Fruit fly (Drosophila melanogaster) whole organism, embryonic: ENCODE results near the gene CheA29a.

Source experiments
- CG11504 ChIP-seq: fragments of 200-800 bp; sonication (Bioruptor generic); optimal IDR thresholded peaks from 3 replicates; lab custom pipeline; 2019; ENCODE audit warnings: missing biosample characterization, mild to moderate bottlenecking, missing genetic modification characterization, moderate library complexity
- CG12299 ChIP-seq: fragments of 200-800 bp; sonication (Bioruptor generic); optimal IDR thresholded peaks from 2 replicates; lab custom pipeline; 2018; ENCODE audit warnings: missing biosample characterization, mild to moderate bottlenecking, missing genetic modification characterization
- CG12744 ChIP-seq: fragments of 200-800 bp; sonication (Bioruptor generic); optimal IDR thresholded peaks from 2 replicates; lab custom pipeline; 2016; ENCODE audit warnings: missing biosample characterization, missing genetic modification characterization
- CG13287 ChIP-seq: fragments of 200-800 bp; sonication (Bioruptor generic); IDR thresholded peaks from 2 replicates; pipeline ENCODE4 v1.3.6; 2022; ENCODE audit warnings: missing biosample characterization, missing genetic modification characterization; ENCODE audit not compliant: partially characterized antibody
- CG15601 ChIP-seq: fragments of 200-800 bp; sonication (Bioruptor generic); optimal IDR thresholded peaks from 3 replicates; lab custom pipeline; 2019; ENCODE audit warnings: missing biosample characterization, mild to moderate bottlenecking, missing genetic modification characterization, moderate library complexity
- CG15696 ChIP-seq: fragments of 200-800 bp; sonication (Bioruptor generic); optimal IDR thresholded peaks from 2 replicates; lab custom pipeline; 2019; ENCODE audit warnings: missing biosample characterization, mild to moderate bottlenecking, missing genetic modification characterization, moderate library complexity
- CG17186 ChIP-seq: fragments of 200-800 bp; sonication (Bioruptor generic); optimal IDR thresholded peaks from 3 replicates; lab custom pipeline; 2017; ENCODE audit warnings: missing biosample characterization, missing genetic modification reagents, missing genetic modification characterization
- CG17361 ChIP-seq: fragments of 200-800 bp; sonication (Bioruptor generic); IDR thresholded peaks from 3 replicates; pipeline ENCODE4 v1.3.6; 2022; ENCODE audit warnings: missing biosample characterization, missing genetic modification characterization
- CG17829 ChIP-seq: fragments of 200-800 bp; optimal IDR thresholded peaks from 2 replicates; lab custom pipeline; 2019; ENCODE audit warnings: missing biosample characterization, mild to moderate bottlenecking, missing genetic modification characterization, moderate library complexity
- CG2116 ChIP-seq: fragments of 200-800 bp; sonication (Bioruptor generic); optimal IDR thresholded peaks from 3 replicates; lab custom pipeline; 2018; ENCODE audit warnings: missing biosample characterization, mild to moderate bottlenecking, missing genetic modification characterization
- CG4424 ChIP-seq: fragments of 200-800 bp; sonication (Bioruptor generic); optimal IDR thresholded peaks from 3 replicates; lab custom pipeline; 2016; ENCODE audit warnings: missing biosample characterization, missing genetic modification characterization
- CG4820 ChIP-seq: fragments of 200-800 bp; sonication (Bioruptor generic); optimal IDR thresholded peaks from 3 replicates; lab custom pipeline; 2016; ENCODE audit warnings: missing biosample characterization, missing genetic modification characterization
- CG6254 ChIP-seq: fragments of 200-800 bp; sonication (Bioruptor generic); optimal IDR thresholded peaks from 3 replicates; lab custom pipeline; 2017; ENCODE audit warnings: mild to moderate bottlenecking, missing biosample characterization, missing genetic modification reagents, missing genetic modification characterization
- CG8281 ChIP-seq: fragments of 200-800 bp; sonication (Bioruptor generic); optimal IDR thresholded peaks from 2 replicates; lab custom pipeline; 2018; ENCODE audit warnings: missing biosample characterization, mild to moderate bottlenecking, missing genetic modification characterization, moderate library complexity
- CG8388 ChIP-seq: fragments of 200-800 bp; sonication (Bioruptor generic); optimal IDR thresholded peaks from 2 replicates; lab custom pipeline; 2019; ENCODE audit warnings: missing biosample characterization, mild to moderate bottlenecking, missing genetic modification characterization, moderate library complexity
- E2f1 ChIP-seq: fragments of 200-800 bp; sonication (Bioruptor generic); IDR thresholded peaks from 2 replicates; pipeline ENCODE4 v1.3.6; 2022; ENCODE audit warnings: missing biosample characterization, missing genetic modification characterization
- Elba2 ChIP-seq: fragments of 200-800 bp; sonication (Bioruptor generic); optimal IDR thresholded peaks from 3 replicates; lab custom pipeline; 2016; ENCODE audit warnings: missing biosample characterization, missing genetic modification characterization
- HHEX ChIP-seq: fragments of 200-800 bp; sonication (Bioruptor generic); optimal IDR thresholded peaks from 3 replicates; lab custom pipeline; 2017; ENCODE audit warnings: missing biosample characterization, mild to moderate bottlenecking, missing genetic modification characterization, missing genetic modification reagents
- MESR4 ChIP-seq: fragments of 200-800 bp; sonication (Bioruptor generic); optimal IDR thresholded peaks from 2 replicates; lab custom pipeline; 2018; ENCODE audit warnings: missing biosample characterization, mild to moderate bottlenecking, missing genetic modification characterization, moderate library complexity
- NfI ChIP-seq: fragments of 200-800 bp; sonication (Bioruptor generic); optimal IDR thresholded peaks from 3 replicates; lab custom pipeline; 2018; ENCODE audit warnings: missing biosample characterization, mild to moderate bottlenecking, missing genetic modification characterization, moderate library complexity
- Poxn ChIP-seq: fragments of 200-800 bp; sonication (Bioruptor generic); IDR thresholded peaks from 2 replicates; pipeline ENCODE4 v1.3.6; 2022; ENCODE audit warnings: missing biosample characterization, missing genetic modification characterization
- Sox102F ChIP-seq: fragments of 200-800 bp; sonication (Bioruptor generic); optimal IDR thresholded peaks from 2 replicates; lab custom pipeline; 2018; ENCODE audit warnings: missing biosample characterization, mild to moderate bottlenecking, missing genetic modification characterization, moderate library complexity
- ab ChIP-seq: fragments of 200-800 bp; sonication (Bioruptor generic); optimal IDR thresholded peaks from 2 replicates; lab custom pipeline; 2016; ENCODE audit warnings: missing biosample characterization, missing genetic modification characterization
- bcd ChIP-seq: fragments of 200-800 bp; sonication (Bioruptor generic); optimal IDR thresholded peaks from 2 replicates; lab custom pipeline; 2017; ENCODE audit warnings: missing biosample characterization, mild to moderate bottlenecking, missing genetic modification characterization
- chn ChIP-seq: fragments of 200-800 bp; sonication (Bioruptor generic); optimal IDR thresholded peaks from 2 replicates; lab custom pipeline; 2016; ENCODE audit warnings: missing biosample characterization, missing genetic modification characterization
- croc ChIP-seq: fragments of 200-800 bp; sonication (Bioruptor generic); conservative IDR thresholded peaks from 3 replicates; pipeline ENCODE4 v1.3.6; 2022; ENCODE audit warnings: missing biosample characterization, missing genetic modification characterization
- crol ChIP-seq: fragments of 200-800 bp; sonication (Bioruptor generic); IDR thresholded peaks from 2 replicates; pipeline ENCODE4 v1.3.6; 2022; ENCODE audit warnings: missing biosample characterization, missing genetic modification characterization
- cwo ChIP-seq: fragments of 200-800 bp; sonication (Bioruptor generic); optimal IDR thresholded peaks from 3 replicates; lab custom pipeline; 2017; ENCODE audit warnings: missing biosample characterization, missing genetic modification characterization, mild to moderate bottlenecking, moderate library complexity, missing genetic modification reagents
- dati ChIP-seq: fragments of 200-800 bp; sonication (Bioruptor generic); IDR thresholded peaks from 2 replicates; pipeline ENCODE4 v1.3.6; 2022; ENCODE audit warnings: missing biosample characterization, missing genetic modification characterization
- disco-r ChIP-seq: fragments of 200-800 bp; sonication (Bioruptor generic); optimal IDR thresholded peaks from 2 replicates; lab custom pipeline; 2016; ENCODE audit warnings: missing biosample characterization, missing genetic modification characterization
- dmrt11E ChIP-seq: fragments of 200-800 bp; sonication (Bioruptor generic); optimal IDR thresholded peaks from 3 replicates; lab custom pipeline; 2018; ENCODE audit warnings: missing biosample characterization, mild to moderate bottlenecking, missing genetic modification characterization, moderate library complexity
- dmrt99B ChIP-seq: fragments of 200-800 bp; sonication (Bioruptor generic); optimal IDR thresholded peaks from 2 replicates; lab custom pipeline; 2018; ENCODE audit warnings: missing biosample characterization, mild to moderate bottlenecking, missing genetic modification characterization, moderate library complexity
- dysf ChIP-seq: fragments of 200-800 bp; sonication (Bioruptor generic); IDR thresholded peaks from 3 replicates; pipeline ENCODE4 v1.3.6; 2022; ENCODE audit warnings: missing biosample characterization, missing genetic modification characterization
- eve ChIP-seq, 2 experiments: fragments of >200 bp; optimal IDR thresholded peaks; 2 replicates each; lab custom pipeline; 2017; ENCODE audit warnings: missing biosample characterization in 2 of 2, missing genetic modification characterization in 2 of 2
- exex ChIP-seq: fragments of 200-800 bp; sonication (Bioruptor generic); optimal IDR thresholded peaks from 4 replicates; lab custom pipeline; 2018; ENCODE audit warnings: missing biosample characterization, mild to moderate bottlenecking, missing genetic modification characterization, moderate library complexity
- hbn ChIP-seq: fragments of 200-800 bp; sonication (Bioruptor generic); IDR thresholded peaks from 2 replicates; pipeline ENCODE4 v1.3.6; 2022; ENCODE audit warnings: missing biosample characterization, missing genetic modification characterization; ENCODE audit not compliant: partially characterized antibody
- insv ChIP-seq, 2 experiments: fragments of 200-800 bp; sonication (Bioruptor generic); optimal IDR thresholded peaks; 3 replicates each; lab custom pipeline; 2016 to 2018; ENCODE audit warnings: missing biosample characterization in 2 of 2, missing genetic modification characterization in 2 of 2
- lola ChIP-seq, 3 experiments: fragments of >200 bp in 2 of 3; fragments of 200-800 bp in 1 of 3; sonication (Bioruptor generic) in 1 of 3; optimal IDR thresholded peaks; 2 replicates each; lab custom pipeline; 2017 to 2019; ENCODE audit warnings: missing biosample characterization in 3 of 3, missing genetic modification characterization in 3 of 3, mild to moderate bottlenecking in 1 of 3, moderate library complexity in 1 of 3
- nom ChIP-seq: fragments of 200-800 bp; sonication (Bioruptor generic); optimal IDR thresholded peaks from 2 replicates; lab custom pipeline; 2017; ENCODE audit warnings: missing biosample characterization, missing genetic modification characterization, mild to moderate bottlenecking, moderate library complexity, missing genetic modification reagents
- pan ChIP-seq, 4 experiments: fragments of >200 bp in 3 of 4; fragments of 200-800 bp in 1 of 4; sonication (Bioruptor generic) in 1 of 4; optimal IDR thresholded peaks in 3 of 4; IDR thresholded peaks in 1 of 4; 2 replicates each; pipeline versions ENCODE4 v1.3.6 to Lab custom; 2017 to 2022; ENCODE audit warnings: missing biosample characterization in 2 of 4, missing genetic modification characterization in 2 of 4, mixed read lengths in 1 of 4
- pita ChIP-seq: fragments of 200-800 bp; sonication (Bioruptor generic); optimal IDR thresholded peaks from 2 replicates; lab custom pipeline; 2017; ENCODE audit warnings: missing biosample characterization, mild to moderate bottlenecking, missing genetic modification characterization
- prd ChIP-seq, 3 experiments: fragments of >200 bp in 2 of 3; fragments of 200-800 bp in 1 of 3; sonication (Bioruptor generic) in 1 of 3; optimal IDR thresholded peaks in 2 of 3; IDR thresholded peaks in 1 of 3; 2 replicates in 2 of 3; 3 replicates in 1 of 3; pipeline versions ENCODE4 v1.3.6 to Lab custom; 2017 to 2022; ENCODE audit warnings: missing biosample characterization in 1 of 3, missing genetic modification characterization in 1 of 3
- pzg ChIP-seq: fragments of 200-800 bp; sonication (Bioruptor generic); optimal IDR thresholded peaks from 3 replicates; lab custom pipeline; 2018; ENCODE audit warnings: missing biosample characterization, mild to moderate bottlenecking, missing genetic modification characterization, moderate library complexity
- row ChIP-seq: fragments of 200-800 bp; sonication (Bioruptor generic); IDR thresholded peaks from 3 replicates; pipeline ENCODE4 v1.3.6; 2022; ENCODE audit warnings: missing biosample characterization, missing genetic modification characterization
- so ChIP-seq: fragments of 200-800 bp; sonication (Bioruptor generic); IDR thresholded peaks from 3 replicates; pipeline ENCODE4 v1.3.6; 2022; ENCODE audit warnings: missing biosample characterization, missing genetic modification characterization
- tap ChIP-seq: fragments of 200-800 bp; optimal IDR thresholded peaks from 3 replicates; lab custom pipeline; 2019; ENCODE audit warnings: missing biosample characterization, mild to moderate bottlenecking, missing genetic modification characterization, moderate library complexity
- tio ChIP-seq: fragments of 200-800 bp; sonication (Bioruptor generic); optimal IDR thresholded peaks from 2 replicates; lab custom pipeline; 2017; ENCODE audit warnings: missing biosample characterization, missing genetic modification characterization, inconsistent platforms
- unpg ChIP-seq: fragments of 200-800 bp; sonication (Bioruptor generic); optimal IDR thresholded peaks from 3 replicates; lab custom pipeline; 2018; ENCODE audit warnings: missing biosample characterization, mild to moderate bottlenecking, missing genetic modification characterization, moderate library complexity
- zen ChIP-seq: fragments of 200-800 bp; sonication (Bioruptor generic); optimal IDR thresholded peaks from 3 replicates; lab custom pipeline; 2018; ENCODE audit warnings: missing biosample characterization, mild to moderate bottlenecking, missing genetic modification characterization, moderate library complexity

CheA29a gene

dm6 chr2L:8471667-8472066 lies 5.5 kb upstream of the CheA29a start (continued):
- TF ChIP-seq CG12299 (tag; lab: Kevin White, UChicago) (no peak), dmrt11E (tag; lab: Kevin White, UChicago) (peak; percentile 76), bcd (no peak), pzg (GFP tag; lab: Kevin White, UChicago) (no peak), unpg (peak; percentile 32), CG8281 (tag; lab: Kevin White, UChicago) (no peak), croc (GFP tag; lab: Robert Waterston, UW) (no peak), CG13287 (GFP tag; lab: Robert Waterston, UW) (no peak), disco-r (GFP tag; lab: Kevin White, UChicago) (no peak), exex (no peak), dysf (GFP tag; lab: Robert Waterston, UW) (0 out of 3 replicates have a peak, but pooled peaks have one; percentile 44), so (no peak), zen (tag; lab: Kevin White, UChicago) (peak; percentile 60), crol (GFP tag; lab: Robert Waterston, UW) (no peak), CG8388 (GFP tag; lab: Kevin White, UChicago) (peak; percentile 49), chn (GFP tag; lab: Kevin White, UChicago) (no peak), pan (optimal IDR thresholded peaks at IDR 0.05; lab: Kevin White, UChicago) (no peak), pan (GFP tag; optimal IDR thresholded peaks at IDR 0.05 in 1 of 2, IDR thresholded peaks at IDR 0.05 in 1 of 2) (peak in 1 of 2 experiments; percentile 34), Elba2 (GFP tag; lab: Kevin White, UChicago) (no peak), CG12744 (GFP tag; lab: Kevin White, UChicago) (no peak), CG15696 (tag; lab: Kevin White, UChicago) (peak; percentile 57), NfI (GFP tag; lab: Kevin White, UChicago) (no peak), dati (no peak), insv (GFP tag; optimal IDR thresholded peaks at IDR 0.05; lab: Kevin White, UChicago) (no peak), CG4424 (GFP tag; lab: Kevin White, UChicago) (peak; percentile 44), lola (GFP tag; optimal IDR thresholded peaks at IDR 0.05; lab: Kevin White, UChicago) (peak in 1 of 3 experiments; percentile 74), E2f1 (GFP tag; lab: Robert Waterston, UW) (no peak), eve (GFP tag; optimal IDR thresholded peaks at IDR 0.05; lab: Kevin White, UChicago) (no peak), CG2116 (GFP tag; lab: Kevin White, UChicago) (no peak), cwo (GFP tag; lab: Kevin White, UChicago) (no peak), row (GFP tag; lab: Robert Waterston, UW) (peak; percentile 50), dmrt99B (peak; percentile 44), tap (peak; percentile 11), CG17186 (GFP tag; lab: Kevin White, UChicago) (no peak), Sox102F (GFP tag; lab: Kevin White, UChicago) (peak; percentile 36), hbn (GFP tag; lab: Robert Waterston, UW) (no peak), CG4820 (peak; percentile 50), pita (GFP tag; lab: Kevin White, UChicago) (no peak), Poxn (no peak), HHEX (no peak), CG6254 (peak; percentile 29), CG15601 (tag; lab: Kevin White, UChicago) (no peak), MESR4 (no peak), CG11504 (tag; lab: Kevin White, UChicago) (peak; percentile 50), CG17829 (peak; percentile 64), CG17361 (GFP tag; lab: Robert Waterston, UW) (peak; percentile 60), ab (GFP tag; lab: Kevin White, UChicago) (no peak), tio (GFP tag; lab: Kevin White, UChicago) (peak; percentile 14), prd (optimal IDR thresholded peaks at IDR 0.05; lab: Kevin White, UChicago) (no peak), prd (GFP tag; IDR thresholded peaks at IDR 0.05; lab: Robert Waterston, UW) (peak; percentile 61; the same call in 2 of the 3 replicates), nom (GFP tag; lab: Kevin White, UChicago) (peak; percentile 14)
